Fruit fly (Drosophila melanogaster) whole organism, embryonic: ENCODE measurements around the gene mxc.

ENCODE experiments used
- Abd-B ChIP-seq: fragments of 200-800 bp; sonication (Bioruptor generic); optimal IDR thresholded peaks from 2 replicates; lab custom pipeline; 2018; ENCODE audit warnings: missing biosample characterization, mild to moderate bottlenecking, missing genetic modification characterization, moderate library complexity
- Asciz ChIP-seq: fragments of 200-800 bp; sonication (Bioruptor generic); optimal IDR thresholded peaks from 2 replicates; lab custom pipeline; 2017; ENCODE audit warnings: missing biosample characterization, mild to moderate bottlenecking, missing genetic modification characterization, missing genetic modification reagents
- CG10543 ChIP-seq: fragments of 200-800 bp; sonication (Bioruptor generic); optimal IDR thresholded peaks from 3 replicates; lab custom pipeline; 2017; ENCODE audit warnings: missing biosample characterization, mild to moderate bottlenecking, missing genetic modification characterization, moderate library complexity
- CG13296 ChIP-seq: fragments of 200-800 bp; sonication (Bioruptor generic); optimal IDR thresholded peaks from 3 replicates; lab custom pipeline; 2018; ENCODE audit warnings: missing biosample characterization, mild to moderate bottlenecking, missing genetic modification characterization
- CG13894 ChIP-seq: fragments of 200-800 bp; sonication (Bioruptor generic); optimal IDR thresholded peaks from 3 replicates; lab custom pipeline; 2018; ENCODE audit warnings: missing biosample characterization, mild to moderate bottlenecking, missing genetic modification characterization, moderate library complexity
- CG14965 ChIP-seq: fragments of 200-800 bp; sonication (Bioruptor generic); optimal IDR thresholded peaks from 2 replicates; lab custom pipeline; 2016; ENCODE audit warnings: missing biosample characterization, missing genetic modification characterization, borderline replicate concordance
- CG15514 ChIP-seq: fragments of 200-800 bp; sonication (Bioruptor generic); optimal IDR thresholded peaks from 3 replicates; lab custom pipeline; 2017; ENCODE audit warnings: missing biosample characterization, missing genetic modification characterization, mild to moderate bottlenecking, moderate library complexity, missing genetic modification reagents
- CG15601 ChIP-seq: fragments of 200-800 bp; sonication (Bioruptor generic); optimal IDR thresholded peaks from 3 replicates; lab custom pipeline; 2019; ENCODE audit warnings: missing biosample characterization, mild to moderate bottlenecking, missing genetic modification characterization, moderate library complexity
- CG2199 ChIP-seq: fragments of 200-800 bp; sonication (Bioruptor generic); IDR thresholded peaks from 3 replicates; pipeline ENCODE4 v1.3.6; 2022; ENCODE audit warnings: missing biosample characterization, missing genetic modification characterization
- CG3281 ChIP-seq: fragments of 200-800 bp; sonication (Bioruptor generic); optimal IDR thresholded peaks from 3 replicates; lab custom pipeline; 2017; ENCODE audit warnings: missing biosample characterization, mild to moderate bottlenecking, missing genetic modification characterization
- CG34376 ChIP-seq: fragments of 200-800 bp; sonication (Bioruptor generic); optimal IDR thresholded peaks from 2 replicates; lab custom pipeline; 2018; ENCODE audit warnings: missing biosample characterization, mild to moderate bottlenecking, missing genetic modification characterization
- CG42726 ChIP-seq: fragments of 200-800 bp; sonication (Bioruptor generic); IDR thresholded peaks from 2 replicates; pipeline ENCODE4 v1.3.6; 2022; ENCODE audit warnings: missing biosample characterization, missing genetic modification characterization; ENCODE audit not compliant: partially characterized antibody
- CG4360 ChIP-seq: fragments of 200-800 bp; sonication (Bioruptor generic); IDR thresholded peaks from 2 replicates; pipeline ENCODE4 v1.3.6; 2022; ENCODE audit warnings: missing biosample characterization, missing genetic modification characterization
- CG4404 ChIP-seq: fragments of 200-800 bp; sonication (Bioruptor generic); IDR thresholded peaks from 2 replicates; pipeline ENCODE4 v1.3.6; 2022; ENCODE audit warnings: missing biosample characterization, missing genetic modification characterization
- CG5953 ChIP-seq: fragments of 200-800 bp; sonication (Bioruptor generic); IDR thresholded peaks from 2 replicates; pipeline ENCODE4 v1.3.6; 2022; ENCODE audit warnings: missing biosample characterization, missing genetic modification characterization
- CG7372 ChIP-seq: fragments of 200-800 bp; sonication (Bioruptor generic); IDR thresholded peaks from 2 replicates; pipeline ENCODE4 v1.3.6; 2022; ENCODE audit warnings: missing biosample characterization, missing genetic modification characterization
- CG8281 ChIP-seq: fragments of 200-800 bp; sonication (Bioruptor generic); optimal IDR thresholded peaks from 2 replicates; lab custom pipeline; 2018; ENCODE audit warnings: missing biosample characterization, mild to moderate bottlenecking, missing genetic modification characterization, moderate library complexity
- CG8478 ChIP-seq: fragments of >200 bp; optimal IDR thresholded peaks from 2 replicates; lab custom pipeline; 2018
- Elba2 ChIP-seq: fragments of 200-800 bp; sonication (Bioruptor generic); optimal IDR thresholded peaks from 3 replicates; lab custom pipeline; 2016; ENCODE audit warnings: missing biosample characterization, missing genetic modification characterization
- GATAe ChIP-seq: fragments of 200-800 bp; sonication (Bioruptor generic); conservative IDR thresholded peaks from 2 replicates; pipeline ENCODE4 v1.3.6; 2022; ENCODE audit warnings: missing biosample characterization, missing genetic modification characterization
- Hey ChIP-seq: fragments of 200-800 bp; sonication (Bioruptor generic); optimal IDR thresholded peaks from 3 replicates; lab custom pipeline; 2018; ENCODE audit warnings: missing biosample characterization, mild to moderate bottlenecking, missing genetic modification characterization
- Lim3 ChIP-seq: fragments of 200-800 bp; sonication (Bioruptor generic); IDR thresholded peaks from 2 replicates; pipeline ENCODE4 v1.3.6; 2022; ENCODE audit warnings: missing biosample characterization, missing genetic modification characterization
- Med ChIP-seq: fragments of 200-800 bp; sonication (Bioruptor generic); peaks from one replicate; lab custom pipeline; 2016; ENCODE audit warnings: missing biosample characterization, missing genetic modification characterization, mild to moderate bottlenecking, inconsistent platforms, moderate library complexity
- NC2α ChIP-seq: fragments of 200-800 bp; sonication (Bioruptor generic); optimal IDR thresholded peaks from 2 replicates; lab custom pipeline; 2016; ENCODE audit warnings: missing biosample characterization, missing genetic modification characterization
- Pdp1 ChIP-seq, 2 experiments: fragments of 200-800 bp; sonication (Bioruptor generic); optimal IDR thresholded peaks; 3 replicates each; lab custom pipeline; 2016; ENCODE audit warnings: missing biosample characterization in 2 of 2, missing genetic modification characterization in 2 of 2, mild to moderate bottlenecking in 1 of 2, moderate library complexity in 1 of 2
- abd-A ChIP-seq: fragments of 200-800 bp; sonication (Bioruptor generic); optimal IDR thresholded peaks from 3 replicates; lab custom pipeline; 2019; ENCODE audit warnings: missing biosample characterization, mild to moderate bottlenecking, missing genetic modification characterization, moderate library complexity
- ara ChIP-seq: fragments of 200-800 bp; sonication (Bioruptor generic); IDR thresholded peaks from 2 replicates; pipeline ENCODE4 v1.3.6; 2022; ENCODE audit warnings: missing biosample characterization, missing genetic modification characterization
- caup ChIP-seq: fragments of 200-800 bp; sonication (Bioruptor generic); optimal IDR thresholded peaks from 3 replicates; lab custom pipeline; 2017; ENCODE audit warnings: missing biosample characterization, mild to moderate bottlenecking, missing genetic modification characterization, moderate library complexity; ENCODE audit not compliant: severe bottlenecking
- chinmo ChIP-seq: fragments of 200-800 bp; sonication (Bioruptor generic); IDR thresholded peaks from 4 replicates; pipeline ENCODE4 v1.3.6; 2022; ENCODE audit warnings: missing biosample characterization, missing genetic modification characterization; ENCODE audit not compliant: partially characterized antibody
- danr ChIP-seq: fragments of 200-800 bp; sonication (Bioruptor generic); IDR thresholded peaks from 2 replicates; pipeline ENCODE4 v1.3.6; 2022; ENCODE audit warnings: missing biosample characterization, missing genetic modification characterization
- eve ChIP-seq, 2 experiments: fragments of >200 bp; optimal IDR thresholded peaks; 2 replicates each; lab custom pipeline; 2017; ENCODE audit warnings: missing biosample characterization in 2 of 2, missing genetic modification characterization in 2 of 2
- exex ChIP-seq: fragments of 200-800 bp; sonication (Bioruptor generic); optimal IDR thresholded peaks from 4 replicates; lab custom pipeline; 2018; ENCODE audit warnings: missing biosample characterization, mild to moderate bottlenecking, missing genetic modification characterization, moderate library complexity
- ftz-f1 ChIP-seq: fragments of 200-800 bp; sonication (Bioruptor generic); optimal IDR thresholded peaks from 2 replicates; lab custom pipeline; 2016; ENCODE audit warnings: missing biosample characterization, missing genetic modification characterization
- gce ChIP-seq: fragments of 200-800 bp; sonication (Bioruptor generic); IDR thresholded peaks from 3 replicates; pipeline ENCODE4 v1.3.6; 2022; ENCODE audit warnings: missing biosample characterization, missing genetic modification characterization
- grn ChIP-seq: fragments of 200-800 bp; sonication (Bioruptor generic); optimal IDR thresholded peaks from 3 replicates; lab custom pipeline; 2017; ENCODE audit warnings: missing biosample characterization, missing genetic modification characterization
- gro ChIP-seq: fragments of 200-800 bp; sonication (Bioruptor generic); optimal IDR thresholded peaks from 2 replicates; lab custom pipeline; 2016; ENCODE audit warnings: missing biosample characterization, missing genetic modification characterization
- hbn ChIP-seq: fragments of 200-800 bp; sonication (Bioruptor generic); IDR thresholded peaks from 2 replicates; pipeline ENCODE4 v1.3.6; 2022; ENCODE audit warnings: missing biosample characterization, missing genetic modification characterization; ENCODE audit not compliant: partially characterized antibody
- hth ChIP-seq: fragments of >200 bp; optimal IDR thresholded peaks from 2 replicates; lab custom pipeline; 2017; ENCODE audit warnings: inconsistent platforms
- jumu ChIP-seq: fragments of 200-800 bp; sonication (Bioruptor generic); optimal IDR thresholded peaks from 3 replicates; lab custom pipeline; 2016; ENCODE audit warnings: missing biosample characterization, missing genetic modification characterization
- lbe ChIP-seq: fragments of 200-800 bp; sonication (Bioruptor generic); optimal IDR thresholded peaks from 2 replicates; lab custom pipeline; 2016; ENCODE audit warnings: missing biosample characterization, mild to moderate bottlenecking, missing genetic modification characterization
- mirr ChIP-seq: fragments of 200-800 bp; sonication (Bioruptor generic); optimal IDR thresholded peaks from 3 replicates; lab custom pipeline; 2018; ENCODE audit warnings: missing biosample characterization, mild to moderate bottlenecking, missing genetic modification characterization
- phol ChIP-seq: fragments of 200-800 bp; sonication (Bioruptor generic); optimal IDR thresholded peaks from 3 replicates; lab custom pipeline; 2018; ENCODE audit warnings: missing biosample characterization, mild to moderate bottlenecking, missing genetic modification characterization, moderate library complexity
- pzg ChIP-seq: fragments of 200-800 bp; sonication (Bioruptor generic); optimal IDR thresholded peaks from 3 replicates; lab custom pipeline; 2018; ENCODE audit warnings: missing biosample characterization, mild to moderate bottlenecking, missing genetic modification characterization, moderate library complexity
- sd ChIP-seq: fragments of 200-800 bp; sonication (Bioruptor generic); optimal IDR thresholded peaks from 3 replicates; lab custom pipeline; 2018; ENCODE audit warnings: missing biosample characterization, mild to moderate bottlenecking, missing genetic modification characterization, moderate library complexity
- shn ChIP-seq: fragments of 200-800 bp; sonication (Bioruptor generic); optimal IDR thresholded peaks from 3 replicates; lab custom pipeline; 2016; ENCODE audit warnings: missing biosample characterization, missing genetic modification characterization
- sqz ChIP-seq: fragments of 200-800 bp; sonication (Bioruptor generic); optimal IDR thresholded peaks from 3 replicates; lab custom pipeline; 2018; ENCODE audit warnings: missing biosample characterization, mild to moderate bottlenecking, missing genetic modification characterization
- stc ChIP-seq: fragments of 200-800 bp; sonication (Bioruptor generic); IDR thresholded peaks from 2 replicates; pipeline ENCODE4 v1.3.6; 2022; ENCODE audit warnings: missing biosample characterization, missing genetic modification characterization
- sug ChIP-seq: fragments of 200-800 bp; optimal IDR thresholded peaks from 2 replicates; lab custom pipeline; 2019; ENCODE audit warnings: missing biosample characterization, mild to moderate bottlenecking, missing genetic modification characterization, moderate library complexity
- zen2 ChIP-seq: fragments of 200-800 bp; sonication (Bioruptor generic); IDR thresholded peaks from 3 replicates; pipeline ENCODE4 v1.3.6; 2022; ENCODE audit warnings: missing biosample characterization, missing genetic modification characterization; ENCODE audit not compliant: partially characterized antibody

The mxc gene

dm6 chrX:9201080-9201479 lies 42.2 kb downstream of the mxc start:
- TF ChIP-seq CG3281 (GFP tag; lab: Kevin White, UChicago), result peak; percentile 7
- TF ChIP-seq Asciz (GFP tag; lab: Kevin White, UChicago), result no peak
- TF ChIP-seq phol (tag; lab: Kevin White, UChicago), result no peak
- peak; percentile 19 for TF ChIP-seq CG10543 (GFP tag; lab: Kevin White, UChicago)
- TF ChIP-seq CG34376 (GFP tag; lab: Kevin White, UChicago), result peak; percentile 86
- TF ChIP-seq Hey (tag; lab: Kevin White, UChicago), result no peak
- TF ChIP-seq Lim3 (GFP tag; lab: Robert Waterston, UW), result peak; percentile 55; the same call in 1 of the 2 replicates
- TF ChIP-seq sug (tag; lab: Kevin White, UChicago), result peak; percentile 95
- 0 out of 4 replicates have a peak, but pooled peaks have one; percentile 33 for TF ChIP-seq chinmo (GFP tag; lab: Robert Waterston, UW)
- TF ChIP-seq abd-A (tag; lab: Kevin White, UChicago), result peak; percentile 89
- TF ChIP-seq sd (tag; lab: Kevin White, UChicago), result peak; percentile 55
- TF ChIP-seq mirr (GFP tag; lab: Kevin White, UChicago), result peak; percentile 96
- TF ChIP-seq Pdp1 (GFP tag; optimal IDR thresholded peaks at IDR 0.05; lab: Kevin White, UChicago), result peak in 1 of 2 experiments; percentile 80
- peak; percentile 11 for TF ChIP-seq caup (GFP tag; lab: Kevin White, UChicago)
- TF ChIP-seq CG13296, result peak; percentile 13
- no peak for TF ChIP-seq Elba2 (GFP tag; lab: Kevin White, UChicago)
- TF ChIP-seq eve (GFP tag; optimal IDR thresholded peaks at IDR 0.05; lab: Kevin White, UChicago), result no peak
- peak; percentile 85 for TF ChIP-seq exex (tag; lab: Kevin White, UChicago)
- peak; percentile 83 for TF ChIP-seq ftz-f1 (GFP tag; lab: Kevin White, UChicago)
- TF ChIP-seq GATAe (GFP tag; lab: Robert Waterston, UW), result peak; percentile 60; the same call in 1 of the 2 replicates
- peak; percentile 65 for TF ChIP-seq CG15601 (tag; lab: Kevin White, UChicago)
- peak; percentile 19 for TF ChIP-seq CG15514
- TF ChIP-seq Med (GFP tag; lab: Kevin White, UChicago), result peak; percentile 51
- TF ChIP-seq NC2α, result no peak
- TF ChIP-seq CG14965 (GFP tag; lab: Kevin White, UChicago), result no peak
- TF ChIP-seq CG13894 (tag; lab: Kevin White, UChicago), result peak; percentile 1
- no peak for TF ChIP-seq CG4360 (GFP tag; lab: Robert Waterston, UW)
- peak; percentile 31 for TF ChIP-seq gro (GFP tag; lab: Kevin White, UChicago)
- TF ChIP-seq CG2199 (GFP tag; lab: Robert Waterston, UW), result 0 out of 3 replicates have a peak, but pooled peaks have one; percentile 45
- peak; percentile 29 for TF ChIP-seq sqz (GFP tag; lab: Kevin White, UChicago)

dm6 chrX:9200234-9200633 lies 43.0 kb downstream of the mxc start:
- TF ChIP-seq gce (GFP tag; lab: Robert Waterston, UW) (no peak), sug (tag; lab: Kevin White, UChicago) (peak; percentile 99), hbn (GFP tag; lab: Robert Waterston, UW) (no peak), CG34376 (GFP tag; lab: Kevin White, UChicago) (peak; percentile 70), jumu (no peak), CG5953 (GFP tag; lab: Robert Waterston, UW) (no peak), CG42726 (GFP tag; lab: Robert Waterston, UW) (no peak), ara (GFP tag; lab: Robert Waterston, UW) (no peak), zen2 (no peak), CG4404 (GFP tag; lab: Robert Waterston, UW) (no peak), pzg (GFP tag; lab: Kevin White, UChicago) (no peak), exex (tag; lab: Kevin White, UChicago) (peak; percentile 72), mirr (GFP tag; lab: Kevin White, UChicago) (peak; percentile 67), grn (GFP tag; lab: Kevin White, UChicago) (peak; percentile 84), CG7372 (GFP tag; lab: Robert Waterston, UW) (no peak), CG8281 (tag; lab: Kevin White, UChicago) (no peak), lbe (no peak), hth (no peak), Abd-B (GFP tag; lab: Kevin White, UChicago) (no peak), stc (GFP tag; lab: Robert Waterston, UW) (no peak), CG8478 (lab: Kevin White, UChicago) (no peak), danr (GFP tag; lab: Robert Waterston, UW) (no peak), Hey (tag; lab: Kevin White, UChicago) (peak; percentile 0), shn (no peak)
